Fruit fly (Drosophila melanogaster) whole organism, embryonic: ENCODE measurements around the gene Prx1.
A peak's percentile ranks its signal among the peaks of the same experiment; 100 is the strongest.

Experiments used
- Aef1 ChIP-seq: fragments of 200-800 bp; sonication (Bioruptor generic); IDR thresholded peaks from 3 replicates; pipeline ENCODE4 v1.3.6; 2022; ENCODE audit warnings: missing biosample characterization, missing genetic modification characterization
- Asciz ChIP-seq: fragments of 200-800 bp; sonication (Bioruptor generic); optimal IDR thresholded peaks from 2 replicates; lab custom pipeline; 2017; ENCODE audit warnings: missing biosample characterization, mild to moderate bottlenecking, missing genetic modification characterization, missing genetic modification reagents
- Blimp-1 ChIP-seq: fragments of 200-800 bp; sonication (Bioruptor generic); optimal IDR thresholded peaks from 3 replicates; lab custom pipeline; 2018; ENCODE audit warnings: missing biosample characterization, missing genetic modification characterization, mild to moderate bottlenecking, moderate library complexity, missing genetic modification reagents
- C15 ChIP-seq: fragments of 200-800 bp; sonication (Bioruptor generic); IDR thresholded peaks from 3 replicates; pipeline ENCODE4 v1.3.6; 2022; ENCODE audit warnings: missing biosample characterization, missing genetic modification characterization
- CG10274 ChIP-seq: fragments of 200-800 bp; sonication (Bioruptor generic); optimal IDR thresholded peaks from 3 replicates; lab custom pipeline; 2017; ENCODE audit warnings: missing biosample characterization, mild to moderate bottlenecking, missing genetic modification characterization
- CG12071 ChIP-seq: fragments of 200-800 bp; sonication (Bioruptor generic); optimal IDR thresholded peaks from 3 replicates; lab custom pipeline; 2018; ENCODE audit warnings: missing biosample characterization, mild to moderate bottlenecking, missing genetic modification characterization
- CG12104 ChIP-seq: fragments of 200-800 bp; sonication (Bioruptor generic); optimal IDR thresholded peaks from 3 replicates; lab custom pipeline; 2016; ENCODE audit warnings: missing biosample characterization, missing genetic modification characterization
- CG12391 ChIP-seq: fragments of 200-800 bp; sonication (Bioruptor generic); optimal IDR thresholded peaks from 3 replicates; lab custom pipeline; 2018; ENCODE audit warnings: missing biosample characterization, mild to moderate bottlenecking, missing genetic modification characterization, moderate library complexity
- CG13624 ChIP-seq: fragments of 200-800 bp; sonication (Bioruptor generic); optimal IDR thresholded peaks from 2 replicates; lab custom pipeline; 2016; ENCODE audit warnings: missing biosample characterization, missing genetic modification characterization
- CG14014 ChIP-seq: fragments of 200-800 bp; sonication (Bioruptor generic); IDR thresholded peaks from 2 replicates; pipeline ENCODE4 v1.3.6; 2022; ENCODE audit warnings: missing biosample characterization, missing genetic modification characterization
- CG14050 ChIP-seq: fragments of 200-800 bp; sonication (Bioruptor generic); IDR thresholded peaks from 3 replicates; pipeline ENCODE4 v1.3.6; 2022; ENCODE audit warnings: missing biosample characterization, missing genetic modification characterization
- CG15696 ChIP-seq: fragments of 200-800 bp; sonication (Bioruptor generic); optimal IDR thresholded peaks from 2 replicates; lab custom pipeline; 2019; ENCODE audit warnings: missing biosample characterization, mild to moderate bottlenecking, missing genetic modification characterization, moderate library complexity
- CG16863 ChIP-seq: fragments of 200-800 bp; sonication (Bioruptor generic); optimal IDR thresholded peaks from 3 replicates; lab custom pipeline; 2016; ENCODE audit warnings: missing biosample characterization, missing genetic modification characterization
- CG17802 ChIP-seq: fragments of 200-800 bp; sonication (Bioruptor generic); optimal IDR thresholded peaks from 2 replicates; lab custom pipeline; 2018; ENCODE audit warnings: missing biosample characterization, mild to moderate bottlenecking, missing genetic modification characterization, moderate library complexity
- CG18011 ChIP-seq: fragments of 200-800 bp; sonication (Bioruptor generic); optimal IDR thresholded peaks from 2 replicates; lab custom pipeline; 2017; ENCODE audit warnings: missing biosample characterization, missing genetic modification characterization, mild to moderate bottlenecking, moderate library complexity, missing genotype
- CG30431 ChIP-seq: fragments of 200-800 bp; sonication (Bioruptor generic); optimal IDR thresholded peaks from 2 replicates; lab custom pipeline; 2017; ENCODE audit warnings: missing biosample characterization, missing genetic modification characterization
- CG32532 ChIP-seq: fragments of 200-800 bp; sonication (Bioruptor generic); IDR thresholded peaks from 2 replicates; pipeline ENCODE4 v1.3.6; 2022; ENCODE audit warnings: missing biosample characterization, missing genetic modification characterization
- CG5180 ChIP-seq: fragments of 200-800 bp; sonication (Bioruptor generic); optimal IDR thresholded peaks from 3 replicates; lab custom pipeline; 2017; ENCODE audit warnings: missing biosample characterization, missing genetic modification characterization, mild to moderate bottlenecking, moderate library complexity, missing genetic modification reagents
- CG6765 ChIP-seq: fragments of 200-800 bp; sonication (Bioruptor generic); optimal IDR thresholded peaks from 3 replicates; lab custom pipeline; 2017; ENCODE audit warnings: missing biosample characterization, mild to moderate bottlenecking, missing genetic modification characterization
- CG7271 ChIP-seq: fragments of 200-800 bp; sonication (Bioruptor generic); optimal IDR thresholded peaks from 2 replicates; lab custom pipeline; 2018; ENCODE audit warnings: missing biosample characterization, mild to moderate bottlenecking, missing genetic modification characterization, moderate library complexity
- CG7556 ChIP-seq: fragments of 200-800 bp; sonication (Bioruptor generic); optimal IDR thresholded peaks from 2 replicates; lab custom pipeline; 2017; ENCODE audit warnings: missing biosample characterization, mild to moderate bottlenecking, missing genetic modification characterization
- CG7786 ChIP-seq: fragments of 200-800 bp; sonication (Bioruptor generic); optimal IDR thresholded peaks from 2 replicates; lab custom pipeline; 2016; ENCODE audit warnings: missing biosample characterization, missing genetic modification characterization
- CG8944 ChIP-seq: fragments of 200-800 bp; sonication (Bioruptor generic); optimal IDR thresholded peaks from 3 replicates; lab custom pipeline; 2016; ENCODE audit warnings: missing biosample characterization, missing genetic modification characterization
- Dip3 ChIP-seq: fragments of 200-800 bp; sonication (Bioruptor generic); optimal IDR thresholded peaks from 3 replicates; lab custom pipeline; 2016; ENCODE audit warnings: missing biosample characterization, missing genetic modification characterization
- Elba2 ChIP-seq: fragments of 200-800 bp; sonication (Bioruptor generic); optimal IDR thresholded peaks from 3 replicates; lab custom pipeline; 2016; ENCODE audit warnings: missing biosample characterization, missing genetic modification characterization
- Fer1 ChIP-seq: fragments of 200-800 bp; sonication (Bioruptor generic); optimal IDR thresholded peaks from 2 replicates; lab custom pipeline; 2017; ENCODE audit warnings: missing biosample characterization, mild to moderate bottlenecking, missing genetic modification characterization
- HLH3B ChIP-seq: fragments of 200-800 bp; sonication (Bioruptor generic); IDR thresholded peaks from 2 replicates; pipeline ENCODE4 v1.3.6; 2022; ENCODE audit warnings: missing biosample characterization, missing genetic modification characterization
- Lpt ChIP-seq: fragments of >200 bp; optimal IDR thresholded peaks from 2 replicates; lab custom pipeline; 2018; ENCODE audit warnings: missing biosample characterization, missing genetic modification characterization
- Meics ChIP-seq: fragments of 200-800 bp; sonication (Bioruptor generic); optimal IDR thresholded peaks from 2 replicates; lab custom pipeline; 2017; ENCODE audit warnings: missing biosample characterization, mild to moderate bottlenecking, missing genetic modification characterization
- NC2α ChIP-seq: fragments of 200-800 bp; sonication (Bioruptor generic); optimal IDR thresholded peaks from 2 replicates; lab custom pipeline; 2016; ENCODE audit warnings: missing biosample characterization, missing genetic modification characterization
- Poxn ChIP-seq: fragments of 200-800 bp; sonication (Bioruptor generic); IDR thresholded peaks from 2 replicates; pipeline ENCODE4 v1.3.6; 2022; ENCODE audit warnings: missing biosample characterization, missing genetic modification characterization
- Rx ChIP-seq: fragments of 200-800 bp; sonication (Bioruptor generic); IDR thresholded peaks from 2 replicates; pipeline ENCODE4 v1.3.6; 2022; ENCODE audit warnings: missing biosample characterization, missing genetic modification characterization
- Sox100B ChIP-seq: fragments of 200-800 bp; sonication (Bioruptor generic); optimal IDR thresholded peaks from 3 replicates; lab custom pipeline; 2018; ENCODE audit warnings: missing biosample characterization, mild to moderate bottlenecking, missing genetic modification characterization
- Stat92E ChIP-seq, 3 experiments: fragments of >200 bp in 2 of 3; fragments of 200-800 bp in 1 of 3; sonication (Bioruptor generic) in 1 of 3; optimal IDR thresholded peaks; 2 replicates each; lab custom pipeline; 2017 to 2019; ENCODE audit warnings: missing biosample characterization in 3 of 3, missing genetic modification characterization in 3 of 3, mild to moderate bottlenecking in 1 of 3, moderate library complexity in 1 of 3
- Vsx1 ChIP-seq: fragments of 200-800 bp; sonication (Bioruptor generic); optimal IDR thresholded peaks from 2 replicates; lab custom pipeline; 2017; ENCODE audit warnings: missing biosample characterization, mild to moderate bottlenecking, missing genetic modification characterization, missing genetic modification reagents
- chn ChIP-seq: fragments of 200-800 bp; sonication (Bioruptor generic); optimal IDR thresholded peaks from 2 replicates; lab custom pipeline; 2016; ENCODE audit warnings: missing biosample characterization, missing genetic modification characterization
- jumu ChIP-seq: fragments of 200-800 bp; sonication (Bioruptor generic); optimal IDR thresholded peaks from 3 replicates; lab custom pipeline; 2016; ENCODE audit warnings: missing biosample characterization, missing genetic modification characterization
- klu ChIP-seq: fragments of 200-800 bp; sonication (Bioruptor generic); IDR thresholded peaks from 2 replicates; pipeline ENCODE4 v1.3.6; 2022; ENCODE audit warnings: missing biosample characterization, missing genetic modification characterization
- lmd ChIP-seq: fragments of 200-800 bp; sonication (Bioruptor generic); IDR thresholded peaks from 2 replicates; pipeline ENCODE4 v1.3.6; 2022; ENCODE audit warnings: missing biosample characterization, missing genetic modification characterization
- mam ChIP-seq: fragments of 200-800 bp; sonication (Bioruptor generic); optimal IDR thresholded peaks from 3 replicates; lab custom pipeline; 2016; ENCODE audit warnings: missing biosample characterization, missing genetic modification characterization
- ranshi ChIP-seq: fragments of 200-800 bp; sonication (Bioruptor generic); IDR thresholded peaks from 2 replicates; pipeline ENCODE4 v1.3.6; 2022; ENCODE audit warnings: missing biosample characterization, missing genetic modification characterization
- ro ChIP-seq: fragments of 200-800 bp; sonication (Bioruptor generic); IDR thresholded peaks from 2 replicates; pipeline ENCODE4 v1.3.6; 2022; ENCODE audit warnings: missing biosample characterization, missing genetic modification characterization
- sens-2 ChIP-seq: fragments of 200-800 bp; sonication (Bioruptor generic); IDR thresholded peaks from 2 replicates; pipeline ENCODE4 v1.3.6; 2022; ENCODE audit warnings: missing biosample characterization, missing genetic modification characterization
- sr ChIP-seq: fragments of 200-800 bp; sonication (Bioruptor generic); IDR thresholded peaks from 3 replicates; pipeline ENCODE4 v1.3.6; 2022; ENCODE audit warnings: missing biosample characterization, missing genetic modification characterization
- stc ChIP-seq: fragments of 200-800 bp; sonication (Bioruptor generic); IDR thresholded peaks from 2 replicates; pipeline ENCODE4 v1.3.6; 2022; ENCODE audit warnings: missing biosample characterization, missing genetic modification characterization
- tap ChIP-seq: fragments of 200-800 bp; optimal IDR thresholded peaks from 3 replicates; lab custom pipeline; 2019; ENCODE audit warnings: missing biosample characterization, mild to moderate bottlenecking, missing genetic modification characterization, moderate library complexity
- unpg ChIP-seq: fragments of 200-800 bp; sonication (Bioruptor generic); optimal IDR thresholded peaks from 3 replicates; lab custom pipeline; 2018; ENCODE audit warnings: missing biosample characterization, mild to moderate bottlenecking, missing genetic modification characterization, moderate library complexity
- yki ChIP-seq: fragments of >200 bp; optimal IDR thresholded peaks from 3 replicates; lab custom pipeline; 2018
- zf30C ChIP-seq: fragments of 200-800 bp; sonication (Bioruptor generic); optimal IDR thresholded peaks from 3 replicates; lab custom pipeline; 2018; ENCODE audit warnings: missing biosample characterization, mild to moderate bottlenecking, missing genetic modification characterization

Gene Prx1

dm6 chr3L:15158330-15159114 lies 49.1 kb upstream of the Prx1 start, which contains the start of the genes Msh6 and Prp31 (continued):
- TF ChIP-seq sens-2, result no peak
- TF ChIP-seq CG13624 (GFP tag; lab: Kevin White, UChicago), result peak; percentile 57
- TF ChIP-seq CG30431, result peak; percentile 27
- no peak for TF ChIP-seq Asciz (GFP tag; lab: Kevin White, UChicago)
- TF ChIP-seq Rx (GFP tag; lab: Robert Waterston, UW), result no peak; the same call in 1 of the 2 replicates
- no peak for TF ChIP-seq CG7271
- TF ChIP-seq CG16863, result peak; percentile 56
- TF ChIP-seq CG6765 (GFP tag; lab: Kevin White, UChicago), result no peak
- TF ChIP-seq HLH3B (GFP tag; lab: Robert Waterston, UW), result peak; percentile 60; the same call in 1 of the 2 replicates
- TF ChIP-seq Fer1, result peak; percentile 40
- TF ChIP-seq CG15696 (tag; lab: Kevin White, UChicago), result peak; percentile 75
- TF ChIP-seq CG32532 (GFP tag; lab: Robert Waterston, UW), result peak; percentile 54
- peak; percentile 55; the same call in 1 of the 2 replicates for TF ChIP-seq CG14014
- TF ChIP-seq C15 (GFP tag; lab: Robert Waterston, UW), result 0 out of 3 replicates have a peak, but pooled peaks have one; percentile 46
- TF ChIP-seq NC2α (GFP tag; lab: Kevin White, UChicago), result peak; percentile 13
- TF ChIP-seq lmd, result peak; percentile 58
- TF ChIP-seq CG14050, result peak; percentile 45; the same call in 2 of the 3 replicates
- TF ChIP-seq ranshi (GFP tag; lab: Robert Waterston, UW), result peak; percentile 67; the same call in 1 of the 2 replicates
- peak; percentile 37 for TF ChIP-seq CG7556 (GFP tag; lab: Kevin White, UChicago)
- TF ChIP-seq CG17802 (tag; lab: Kevin White, UChicago), result peak; percentile 58
- peak; percentile 87 for TF ChIP-seq CG12391 (tag; lab: Kevin White, UChicago)
- TF ChIP-seq yki (lab: Kevin White, UChicago), result no peak
- TF ChIP-seq Stat92E (GFP tag; optimal IDR thresholded peaks at IDR 0.05; lab: Kevin White, UChicago), result no peak
- peak; percentile 72; the same call in 2 of the 3 replicates for TF ChIP-seq Aef1
- TF ChIP-seq Dip3 (GFP tag; lab: Kevin White, UChicago), result peak; percentile 70
- peak; percentile 6; the same call in 1 of the 2 replicates for TF ChIP-seq stc
- no peak for TF ChIP-seq ro (GFP tag; lab: Robert Waterston, UW)
- no peak for TF ChIP-seq Vsx1
- peak; percentile 40 for TF ChIP-seq tap (tag; lab: Kevin White, UChicago)
- TF ChIP-seq Elba2 (GFP tag; lab: Kevin White, UChicago), result peak; percentile 32
- TF ChIP-seq klu, result peak; percentile 53; the same call in 1 of the 2 replicates
- no peak for TF ChIP-seq CG12071 (GFP tag; lab: Kevin White, UChicago)
- no peak for TF ChIP-seq CG5180 (GFP tag; lab: Kevin White, UChicago)
- no peak for TF ChIP-seq CG10274
- peak; percentile 91 for TF ChIP-seq Meics (GFP tag; lab: Kevin White, UChicago)
- peak; percentile 79 for TF ChIP-seq mam (GFP tag; lab: Kevin White, UChicago)
- peak; percentile 54 for TF ChIP-seq Blimp-1
- peak; percentile 64 for TF ChIP-seq CG12104 (GFP tag; lab: Kevin White, UChicago)
- TF ChIP-seq CG8944 (GFP tag; lab: Kevin White, UChicago), result peak; percentile 68
- no peak for TF ChIP-seq Lpt (GFP tag; lab: Kevin White, UChicago)
- TF ChIP-seq zf30C (GFP tag; lab: Kevin White, UChicago), result no peak
- TF ChIP-seq jumu (GFP tag; lab: Kevin White, UChicago), result peak; percentile 50
- no peak for TF ChIP-seq Poxn (GFP tag; lab: Robert Waterston, UW)
- peak; percentile 77 for TF ChIP-seq CG7786 (GFP tag; lab: Kevin White, UChicago)
- no peak for TF ChIP-seq sr (GFP tag; lab: Robert Waterston, UW)
- peak; percentile 42 for TF ChIP-seq unpg (GFP tag; lab: Kevin White, UChicago)
- TF ChIP-seq CG18011, result no peak
- peak; percentile 43 for TF ChIP-seq chn
- TF ChIP-seq Sox100B (GFP tag; lab: Kevin White, UChicago), result peak; percentile 69
